Worm (Caenorhabditis elegans) whole organism, late embryonic: ENCODE measurements around the gene T21D12.7.

Experiments used
- C08G9.2 ChIP-seq: sonication (generic microtip); optimal IDR thresholded peaks from 2 replicates; lab custom pipeline; 2016; ENCODE audit warnings: mild to moderate bottlenecking, missing genetic modification characterization, moderate library complexity, missing compliant biosample characterization
- F13H6.1 ChIP-seq: sonication (generic microtip); optimal IDR thresholded peaks from 2 replicates; lab custom pipeline; 2016; ENCODE audit warnings: missing genetic modification characterization, missing compliant biosample characterization
- K02D7.2 ChIP-seq: sonication (generic microtip); optimal IDR thresholded peaks from 2 replicates; lab custom pipeline; 2017; ENCODE audit warnings: mild to moderate bottlenecking, missing genetic modification characterization, missing compliant biosample characterization
- Y22D7AL.16 ChIP-seq: sonication (generic microtip); optimal IDR thresholded peaks from 2 replicates; lab custom pipeline; 2016; ENCODE audit warnings: missing genetic modification characterization, missing compliant biosample characterization
- ama-1 ChIP-seq: fragments of 150-350 bp; optimal IDR thresholded peaks from 2 replicates; lab custom pipeline; 2014
- ceh-19 ChIP-seq: fragments of 200-800 bp; sonication (Bioruptor generic); optimal IDR thresholded peaks from 2 replicates; lab custom pipeline; 2018; ENCODE audit warnings: mild to moderate bottlenecking, missing genetic modification characterization, missing compliant biosample characterization
- ceh-22 ChIP-seq: sonication (generic microtip); optimal IDR thresholded peaks from 2 replicates; lab custom pipeline; 2017; ENCODE audit warnings: missing biosample characterization, missing genetic modification characterization
- ceh-30 ChIP-seq: fragments of 150-350 bp; optimal IDR thresholded peaks from 2 replicates; lab custom pipeline; 2014; ENCODE audit warnings: missing biosample characterization, missing genetic modification characterization
- ceh-31 ChIP-seq: sonication (generic microtip); optimal IDR thresholded peaks from 2 replicates; lab custom pipeline; 2016; ENCODE audit warnings: missing genetic modification characterization, missing compliant biosample characterization
- ceh-34 ChIP-seq: sonication (generic microtip); optimal IDR thresholded peaks from 2 replicates; lab custom pipeline; 2016; ENCODE audit warnings: mild to moderate bottlenecking, missing genetic modification characterization, missing compliant biosample characterization
- ceh-45 ChIP-seq: fragments of 200-800 bp; sonication (Bioruptor generic); IDR thresholded peaks from 2 replicates; pipeline ENCODE4 v1.3.6; 2022; ENCODE audit warnings: missing genetic modification reagents, missing genetic modification characterization, missing compliant biosample characterization
- ceh-48 ChIP-seq: sonication (generic microtip); optimal IDR thresholded peaks from 2 replicates; lab custom pipeline; 2016; ENCODE audit warnings: missing genetic modification characterization, inconsistent platforms, missing compliant biosample characterization
- ceh-9 ChIP-seq: sonication (generic microtip); optimal IDR thresholded peaks from 2 replicates; lab custom pipeline; 2016; ENCODE audit warnings: mild to moderate bottlenecking, missing genetic modification characterization, inconsistent platforms, missing compliant biosample characterization
- dmd-4 ChIP-seq: sonication (generic microtip); optimal IDR thresholded peaks from 2 replicates; lab custom pipeline; 2016; ENCODE audit warnings: borderline replicate concordance, missing genetic modification characterization, missing compliant biosample characterization
- dve-1 ChIP-seq: sonication (generic microtip); optimal IDR thresholded peaks from 2 replicates; lab custom pipeline; 2017; ENCODE audit warnings: antibody characterized with exemption, mild to moderate bottlenecking, missing genetic modification characterization, missing compliant biosample characterization
- elt-2 ChIP-seq: sonication (generic microtip); optimal IDR thresholded peaks from 2 replicates; lab custom pipeline; 2016; ENCODE audit warnings: missing genetic modification reagents, missing genetic modification characterization, missing compliant biosample characterization
- eyg-1 ChIP-seq: sonication (generic microtip); optimal IDR thresholded peaks from 2 replicates; lab custom pipeline; 2016; ENCODE audit warnings: missing genotype, missing genetic modification characterization, missing compliant biosample characterization
- fax-1 ChIP-seq: sonication (generic microtip); optimal IDR thresholded peaks from 2 replicates; lab custom pipeline; 2016; ENCODE audit warnings: missing genotype, missing genetic modification characterization, missing compliant biosample characterization
- fkh-10 ChIP-seq: fragments of 150-350 bp; optimal IDR thresholded peaks from 2 replicates; lab custom pipeline; 2014; ENCODE audit warnings: missing biosample characterization, missing genetic modification reagents, missing genetic modification characterization
- fkh-6 ChIP-seq: sonication (generic microtip); optimal IDR thresholded peaks from 2 replicates; lab custom pipeline; 2016; ENCODE audit warnings: missing genetic modification characterization, missing compliant biosample characterization
- lin-11 ChIP-seq: fragments of 200-800 bp; sonication (Bioruptor generic); optimal IDR thresholded peaks from 2 replicates; lab custom pipeline; 2018; ENCODE audit warnings: mild to moderate bottlenecking, missing genetic modification characterization, missing compliant biosample characterization
- mec-3 ChIP-seq: sonication (generic microtip); optimal IDR thresholded peaks from 2 replicates; lab custom pipeline; 2016; ENCODE audit warnings: borderline replicate concordance, missing genetic modification characterization, missing compliant biosample characterization
- nhr-232 ChIP-seq: sonication (generic microtip); optimal IDR thresholded peaks from 2 replicates; lab custom pipeline; 2016; ENCODE audit warnings: missing genetic modification characterization, missing compliant biosample characterization
- npax-4 ChIP-seq: sonication (generic microtip); optimal IDR thresholded peaks from 2 replicates; lab custom pipeline; 2016; ENCODE audit warnings: missing genetic modification characterization, missing compliant biosample characterization
- odd-2 ChIP-seq: sonication (generic microtip); optimal IDR thresholded peaks from 2 replicates; lab custom pipeline; 2017; ENCODE audit warnings: antibody characterized with exemption, mild to moderate bottlenecking, missing genetic modification characterization, missing compliant biosample characterization
- pag-3 ChIP-seq: sonication (generic microtip); optimal IDR thresholded peaks from 2 replicates; lab custom pipeline; 2016; ENCODE audit warnings: missing compliant biosample characterization, missing genetic modification characterization, borderline replicate concordance
- pax-1 ChIP-seq: fragments of 150-350 bp; optimal IDR thresholded peaks from 2 replicates; lab custom pipeline; 2014; ENCODE audit warnings: missing biosample characterization, missing genetic modification characterization
- pha-2 ChIP-seq: sonication (generic microtip); optimal IDR thresholded peaks from 2 replicates; lab custom pipeline; 2017; ENCODE audit warnings: mild to moderate bottlenecking, missing genetic modification characterization, missing compliant biosample characterization
- pha-4 ChIP-seq: fragments of 150-350 bp; optimal IDR thresholded peaks from 2 replicates; lab custom pipeline; 2018; ENCODE audit warnings: missing biosample characterization, missing genetic modification reagents, missing genetic modification characterization
- pqm-1 ChIP-seq: sonication (generic microtip); optimal IDR thresholded peaks from 2 replicates; lab custom pipeline; 2016; ENCODE audit warnings: missing genetic modification characterization, missing compliant biosample characterization
- pros-1 ChIP-seq: fragments of 150-350 bp; optimal IDR thresholded peaks from 2 replicates; lab custom pipeline; 2014; ENCODE audit warnings: missing biosample characterization, missing genetic modification reagents, missing genetic modification characterization
- ref-2 ChIP-seq: sonication (generic microtip); optimal IDR thresholded peaks from 2 replicates; lab custom pipeline; 2016; ENCODE audit warnings: missing genetic modification characterization, missing compliant biosample characterization
- sox-2 ChIP-seq: fragments of 200-800 bp; sonication (Bioruptor generic); IDR thresholded peaks from 2 replicates; pipeline ENCODE4 v1.3.6; 2022; ENCODE audit warnings: missing genetic modification reagents, missing genetic modification characterization, missing compliant biosample characterization
- syd-9 ChIP-seq: sonication (generic microtip); optimal IDR thresholded peaks from 2 replicates; lab custom pipeline; 2016; ENCODE audit warnings: mild to moderate bottlenecking, missing genetic modification characterization, moderate library complexity, missing compliant biosample characterization
- ttx-3 ChIP-seq: sonication (generic microtip); optimal IDR thresholded peaks from 2 replicates; lab custom pipeline; 2016; ENCODE audit warnings: missing genetic modification reagents, missing genetic modification characterization, missing compliant biosample characterization
- unc-3 ChIP-seq, 2 experiments: fragments of 200-800 bp in 1 of 2; sonication (Bioruptor generic) in 1 of 2; sonication (generic microtip) in 1 of 2; conservative IDR thresholded peaks in 1 of 2; optimal IDR thresholded peaks in 1 of 2; 2 replicates each; pipeline versions ENCODE4 v1.3.6 to Lab custom; 2016 to 2022; ENCODE audit warnings: missing compliant biosample characterization in 2 of 2, missing genetic modification characterization in 2 of 2, missing genetic modification reagents in 1 of 2
- unc-55 ChIP-seq: sonication (generic microtip); optimal IDR thresholded peaks from 2 replicates; lab custom pipeline; 2017; ENCODE audit warnings: missing biosample characterization, missing genetic modification reagents, missing genetic modification characterization
- zip-5 ChIP-seq: sonication (generic microtip); optimal IDR thresholded peaks from 2 replicates; lab custom pipeline; 2016; ENCODE audit warnings: missing genetic modification characterization, missing compliant biosample characterization

T21D12.7 gene

DNA sequence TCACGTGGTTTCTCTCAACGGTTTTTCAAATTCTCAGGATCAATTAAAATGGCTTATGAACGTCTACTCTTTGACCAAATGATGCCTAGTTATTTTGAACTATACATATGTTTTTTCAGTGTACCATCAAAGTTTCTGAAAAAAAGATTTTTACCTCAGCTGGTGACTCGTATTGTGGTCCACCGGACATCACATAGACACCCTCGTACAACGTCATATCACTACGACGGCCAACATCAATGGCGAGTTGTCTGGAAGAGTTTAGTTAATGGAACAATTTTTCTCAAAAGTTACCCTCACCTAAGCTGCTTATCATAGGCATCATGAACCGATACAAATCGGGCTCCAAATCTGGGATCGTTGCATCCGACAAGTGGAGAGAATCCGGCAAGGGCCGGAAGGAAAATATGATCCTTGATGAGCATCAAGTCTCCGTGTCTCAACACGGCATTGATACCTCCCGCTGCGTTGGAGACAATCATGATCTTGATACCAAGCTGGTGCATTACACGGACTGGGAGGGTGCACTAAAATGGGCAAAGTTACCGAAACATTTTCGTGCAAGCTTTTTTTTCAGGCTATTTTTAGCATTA lies 2.0 kb upstream of the T21D12.7 start:
- TF ChIP-seq syd-9 (tag; lab: Kevin White, UChicago): no peak
- no peak for TF ChIP-seq pha-2 (tag; lab: Kevin White, UChicago)
- TF ChIP-seq npax-4 (tag; lab: Kevin White, UChicago): no peak
- no peak for TF ChIP-seq fkh-10 (GFP tag; lab: Kevin White, UChicago)
- no peak for TF ChIP-seq ceh-9 (tag; lab: Kevin White, UChicago)
- TF ChIP-seq unc-55 (GFP tag; lab: Kevin White, UChicago): no peak
- TF ChIP-seq odd-2: no peak
- TF ChIP-seq mec-3 (tag; lab: Kevin White, UChicago): no peak
- TF ChIP-seq pax-1 (tag; lab: Kevin White, UChicago): no peak
- no peak for TF ChIP-seq ceh-30
- no peak for TF ChIP-seq ceh-45 (GFP tag; lab: Robert Waterston, UW)
- TF ChIP-seq ceh-22 (tag; lab: Kevin White, UChicago): no peak
- no peak for TF ChIP-seq lin-11 (tag; lab: Kevin White, UChicago)
- no peak for TF ChIP-seq nhr-232 (tag; lab: Kevin White, UChicago)

DNA sequence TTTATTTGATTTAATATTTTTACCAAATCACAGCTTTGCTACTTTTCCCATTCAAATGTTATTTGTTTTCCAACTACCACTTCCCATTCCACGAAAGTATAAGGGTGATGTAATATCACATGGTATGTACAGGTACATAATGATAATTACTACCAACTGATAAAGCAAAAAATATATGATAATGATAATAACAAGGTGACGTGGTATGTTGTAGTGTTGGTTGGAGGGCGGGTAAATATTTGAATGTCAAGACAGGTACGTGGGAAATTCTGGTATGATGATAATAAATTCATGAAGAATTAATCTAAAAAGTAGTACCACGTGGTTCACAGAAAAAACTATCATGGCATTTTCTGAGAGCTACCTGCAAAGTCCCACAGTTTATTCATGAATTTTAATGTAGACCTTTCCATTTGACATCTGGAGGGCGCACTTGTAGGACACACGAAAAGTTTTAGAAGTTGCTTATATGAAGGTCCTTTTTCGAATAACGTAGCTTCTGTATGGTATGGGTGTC lies 653 bp upstream of the T21D12.7 start:
- TF ChIP-seq zip-5 (no peak), pag-3 (tag; lab: Kevin White, UChicago) (no peak), pros-1 (tag; lab: Kevin White, UChicago) (no peak), pha-4 (tag; lab: Kevin White, UChicago) (no peak), elt-2 (tag; lab: Kevin White, UChicago) (peak; percentile 95), ceh-19 (GFP tag; lab: Kevin White, UChicago) (no peak), fkh-10 (GFP tag; lab: Kevin White, UChicago) (no peak), K02D7.2 (tag; lab: Kevin White, UChicago) (no peak), ceh-22 (tag; lab: Kevin White, UChicago) (no peak), F13H6.1 (tag; lab: Kevin White, UChicago) (no peak), unc-3 (GFP tag; conservative IDR thresholded peaks at IDR 0.05; lab: Robert Waterston, UW) (no peak), unc-3 (tag; optimal IDR thresholded peaks at IDR 0.05; lab: Kevin White, UChicago) (no peak), ref-2 (tag; lab: Kevin White, UChicago) (no peak), C08G9.2 (tag; lab: Kevin White, UChicago) (no peak), ama-1 (no peak), ceh-31 (tag; lab: Kevin White, UChicago) (no peak), pqm-1 (tag; lab: Kevin White, UChicago) (peak; percentile 18)

DNA sequence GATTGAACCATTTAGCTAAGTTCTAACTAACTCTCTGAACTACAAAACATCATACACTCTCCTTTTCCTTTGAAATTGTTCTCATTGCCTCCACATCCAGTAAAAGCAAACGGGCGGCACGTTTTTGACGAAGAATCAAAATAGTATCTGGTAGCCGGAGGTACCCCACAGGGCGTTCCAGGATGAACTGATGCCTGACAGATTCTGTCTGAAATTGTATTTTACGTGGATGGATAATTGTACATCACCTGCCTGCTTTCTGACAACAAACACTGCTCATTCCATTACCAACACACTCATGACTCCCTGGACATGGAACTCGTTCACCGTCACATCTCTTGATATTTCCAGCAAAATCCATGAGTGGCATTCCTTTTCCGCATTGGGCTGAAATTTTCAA lies 869 bp downstream of the T21D12.7 start:
- TF ChIP-seq ceh-48 (tag; lab: Kevin White, UChicago): no peak
- no peak for TF ChIP-seq mec-3 (tag; lab: Kevin White, UChicago)
- TF ChIP-seq lin-11 (tag; lab: Kevin White, UChicago): no peak
- no peak for TF ChIP-seq Y22D7AL.16 (tag; lab: Kevin White, UChicago)
- no peak for TF ChIP-seq eyg-1 (tag; lab: Kevin White, UChicago)
- TF ChIP-seq fax-1 (tag; lab: Kevin White, UChicago): no peak
- no peak for TF ChIP-seq F13H6.1 (tag; lab: Kevin White, UChicago)
- no peak for TF ChIP-seq fkh-6 (tag; lab: Kevin White, UChicago)
- TF ChIP-seq dmd-4 (tag; lab: Kevin White, UChicago): no peak
- no peak for TF ChIP-seq syd-9 (tag; lab: Kevin White, UChicago)
- no peak for TF ChIP-seq sox-2 (GFP tag; lab: Robert Waterston, UW)
- TF ChIP-seq dve-1: no peak
- TF ChIP-seq ttx-3: no peak
- TF ChIP-seq pha-4 (tag; lab: Kevin White, UChicago): no peak
- no peak for TF ChIP-seq ref-2 (tag; lab: Kevin White, UChicago)
- no peak for TF ChIP-seq ceh-34 (tag; lab: Kevin White, UChicago)
